Worm (Caenorhabditis elegans) whole organism, midembryonic: ENCODE data around the gene W10G11.1.

Experiments used
- cog-1 ChIP-seq: sonication (generic microtip); optimal IDR thresholded peaks from 2 replicates; lab custom pipeline; 2016; ENCODE audit warnings: missing genetic modification characterization, missing compliant biosample characterization
- med-1 ChIP-seq: sonication (generic microtip); optimal IDR thresholded peaks from 2 replicates; lab custom pipeline; 2017; ENCODE audit warnings: missing genetic modification characterization, mild to moderate bottlenecking, missing compliant biosample characterization, antibody characterized with exemption, missing genetic modification reagents; ENCODE audit not compliant: insufficient read depth
- ref-1 ChIP-seq: fragments of 200-800 bp; sonication (Bioruptor generic); conservative IDR thresholded peaks from 2 replicates; pipeline ENCODE4 v1.3.6; 2022; ENCODE audit warnings: missing genetic modification reagents, missing genetic modification characterization, missing compliant biosample characterization
- tab-1 ChIP-seq: fragments of 200-800 bp; sonication (Bioruptor generic); IDR thresholded peaks from 2 replicates; pipeline ENCODE4 v1.3.6; 2022; ENCODE audit warnings: missing genetic modification characterization, missing compliant biosample characterization
- ztf-23 ChIP-seq: fragments of 200-800 bp; sonication (Bioruptor generic); IDR thresholded peaks from 2 replicates; pipeline ENCODE4 v1.3.6; 2022; ENCODE audit warnings: missing genetic modification reagents, missing genetic modification characterization, missing compliant biosample characterization

DNA sequence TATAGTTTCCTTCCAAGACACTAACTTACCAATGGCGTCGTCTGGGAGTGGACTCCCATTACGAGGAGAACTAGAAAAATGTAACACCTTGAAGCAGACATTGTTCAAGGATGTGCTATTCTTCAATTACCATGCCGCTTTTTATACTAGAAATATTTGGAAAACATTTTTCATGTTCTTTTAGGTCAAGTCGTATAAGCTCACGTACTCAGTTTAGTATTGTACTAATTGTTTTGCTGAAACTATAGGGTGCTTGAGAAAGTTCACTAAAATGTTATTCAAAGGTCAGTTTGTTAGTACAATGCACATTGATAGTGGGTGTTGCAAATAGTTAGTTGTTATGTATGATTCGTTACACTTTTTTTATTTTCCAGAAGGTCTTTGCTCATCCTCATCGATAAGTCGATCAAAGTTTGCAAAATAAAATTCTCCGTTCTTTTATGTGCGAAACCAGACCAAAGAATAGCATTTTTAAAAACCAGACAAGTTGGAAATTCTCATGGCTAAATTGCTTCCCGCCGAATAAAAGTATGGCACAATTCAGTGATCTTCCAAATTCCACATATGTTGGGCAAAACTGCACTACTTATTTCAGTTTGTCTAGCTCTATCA lies 10.5 kb upstream of the W10G11.1 start, which contains the start of the genes clec-128 and clec-129:
- TF ChIP-seq tab-1: no peak
- no peak for TF ChIP-seq ref-1
- no peak for TF ChIP-seq med-1 (GFP tag; lab: Kevin White, UChicago)
- no peak for TF ChIP-seq cog-1 (tag; lab: Kevin White, UChicago)
- TF ChIP-seq ztf-23 (GFP tag; lab: Robert Waterston, UW): no peak
